Worm (Caenorhabditis elegans): ENCODE measurements around the gene F19F10.11.

Gene F19F10.11

ce11 chrV:7624652-7625051, 37.1 kb upstream of the F19F10.11 start, which contains the start of gene grsp-4:
TSS of gene grsp-4 (plus strand) at chrV:7624952.
- TF ChIP-seq B0019.2 (GFP tag; conservative IDR thresholded peaks at IDR 0.05): no peak
- TF ChIP-seq snpc-1.1 (tag; optimal IDR thresholded peaks at IDR 0.05; ENCODE audit: insufficient read depth): no peak
- no peak for TF ChIP-seq C17E4.6 (GFP tag; IDR thresholded peaks at IDR 0.05)
- TF ChIP-seq bed-1 (GFP tag; IDR thresholded peaks at IDR 0.05): no peak
- TF ChIP-seq let-607 (tag; optimal IDR thresholded peaks at IDR 0.05): no peak
- TF ChIP-seq nhr-90 (tag; optimal IDR thresholded peaks at IDR 0.05): no peak

ce11 chrV:7624152-7624551, 36.6 kb upstream of the F19F10.11 start, which contains the start of gene C50E3.13:
TSS of gene C50E3.13 (minus strand) at chrV:7624252.
- TF ChIP-seq hmg-20 (GFP tag; IDR thresholded peaks at IDR 0.05) (no peak), dpff-1 (tag; optimal IDR thresholded peaks at IDR 0.05) (no peak), ztf-22 (GFP tag; optimal IDR thresholded peaks at IDR 0.05) (no peak), madf-10 (tag; optimal IDR thresholded peaks at IDR 0.05) (no peak), ztf-18 (tag; optimal IDR thresholded peaks at IDR 0.05) (no peak), atf-7 (tag; optimal IDR thresholded peaks at IDR 0.05) (no peak), bed-1 (GFP tag; IDR thresholded peaks at IDR 0.05) (no peak), pbrm-1 (GFP tag; IDR thresholded peaks at IDR 0.05) (no peak), unc-130 (GFP tag; optimal IDR thresholded peaks at IDR 0.05) (no peak), snpc-1.1 (tag; optimal IDR thresholded peaks at IDR 0.05; ENCODE audit: insufficient read depth) (no peak), nhr-80 (tag; optimal IDR thresholded peaks at IDR 0.05) (no peak), somi-1 (GFP tag; optimal IDR thresholded peaks at IDR 0.05) (no peak), cebp-1 (GFP tag; IDR thresholded peaks at IDR 0.05) (no peak), cebp-1 (tag; optimal IDR thresholded peaks at IDR 0.05) (no peak), ceh-100 (GFP tag; IDR thresholded peaks at IDR 0.05) (no peak)

- TF ChIP-seq lin-40 (tag; optimal IDR thresholded peaks at IDR 0.05) (no peak), efl-1 (GFP tag; optimal IDR thresholded peaks at IDR 0.05) (peak; percentile 79), B0019.2 (GFP tag; conservative IDR thresholded peaks at IDR 0.05) (no peak), xnd-1 (tag; optimal IDR thresholded peaks at IDR 0.05) (peak; percentile 30), attf-6 (GFP tag; IDR thresholded peaks at IDR 0.05) (no peak), hmg-20 (GFP tag; IDR thresholded peaks at IDR 0.05) (no peak), madf-6 (GFP tag; IDR thresholded peaks at IDR 0.05) (peak; percentile 89), Y56A3A.18 (GFP tag; IDR thresholded peaks at IDR 0.05) (no peak), ztf-18 (tag; optimal IDR thresholded peaks at IDR 0.05) (no peak), F33H1.4 (GFP tag; IDR thresholded peaks at IDR 0.05) (0 out of 2 replicates have a peak, but pooled peaks have one; percentile 11), aptf-2 (GFP tag; conservative IDR thresholded peaks at IDR 0.05) (no peak), egl-18 (GFP tag; IDR thresholded peaks at IDR 0.05) (no peak), dpl-1 (GFP tag; optimal IDR thresholded peaks at IDR 0.05) (peak; percentile 45), zim-3 (tag; optimal IDR thresholded peaks at IDR 0.05) (no peak), tlf-1 (GFP tag; optimal IDR thresholded peaks at IDR 0.05) (no peak), lsl-1 (GFP tag; optimal IDR thresholded peaks at IDR 0.05) (peak; percentile 5), madf-8 (GFP tag; conservative IDR thresholded peaks at IDR 0.05) (peak; percentile 75), lir-1 (GFP tag; conservative IDR thresholded peaks at IDR 0.05) (no peak), ceh-40 (GFP tag; IDR thresholded peaks at IDR 0.05) (no peak), dox-1 (GFP tag; IDR thresholded peaks at IDR 0.05) (no peak), bed-2 (GFP tag; IDR thresholded peaks at IDR 0.05) (no peak), bed-1 (GFP tag; IDR thresholded peaks at IDR 0.05) (no peak), nfya-1 (tag; optimal IDR thresholded peaks at IDR 0.05; ENCODE audit: borderline replicate concordance, insufficient read depth) (no peak), lsy-27 (tag; optimal IDR thresholded peaks at IDR 0.05; ENCODE audit: borderline replicate concordance, insufficient read depth) (no peak), ceh-58 (GFP tag; IDR thresholded peaks at IDR 0.05) (no peak), B0035.1 (tag; optimal IDR thresholded peaks at IDR 0.05) (no peak)
Observed at ce11 chrV:7622011-7622465, 34.5 kb upstream of the F19F10.11 start, which contains the start of gene C50E3.12. TSS of gene C50E3.12 (minus strand) at chrV:7622061.

All from whole organism, young adult.